Fruit fly (Drosophila melanogaster): ENCODE measurements around the gene CG12003.

DNA sequence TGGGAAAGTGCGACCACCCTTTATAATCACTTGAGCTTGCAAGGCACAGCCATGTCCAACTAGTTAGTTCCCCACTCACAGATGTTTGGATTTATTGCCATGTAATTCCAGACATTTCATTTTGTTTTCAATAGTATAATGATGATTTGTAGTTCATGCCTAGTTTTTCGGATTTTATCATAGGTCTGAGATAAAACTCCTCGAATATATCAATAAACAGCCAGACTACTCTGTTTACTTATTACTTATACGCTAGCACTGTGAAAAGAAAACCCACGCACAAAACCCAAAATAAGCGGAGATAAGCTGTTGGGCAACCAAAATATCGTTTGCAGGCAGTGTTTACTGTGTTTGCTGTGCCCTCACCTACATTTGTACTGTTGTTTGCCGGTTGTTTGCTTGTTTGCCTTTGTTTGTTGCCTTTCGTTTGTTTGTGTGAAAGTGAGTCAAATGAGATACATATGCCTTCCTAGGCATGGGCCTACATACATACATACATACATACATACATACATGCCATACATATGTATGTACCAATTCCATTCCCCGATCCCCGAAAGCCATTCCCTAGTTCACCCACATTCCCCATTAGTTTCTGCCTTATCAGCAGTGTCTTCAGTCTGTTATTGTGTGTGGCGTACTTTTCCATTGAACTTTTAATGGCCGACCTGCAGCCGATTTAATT is 14.1 kb downstream of the CG12003 start:
- TF ChIP-seq EcR (GFP tag; optimal IDR thresholded peaks at IDR 0.05), result no peak
- no peak for TF ChIP-seq CG8478 (optimal IDR thresholded peaks at IDR 0.05)
- TF ChIP-seq psq (optimal IDR thresholded peaks at IDR 0.05), result no peak
- TF ChIP-seq Dll (optimal IDR thresholded peaks at IDR 0.05), result no peak
